Fruit fly (Drosophila melanogaster) whole organism, embryonic: ENCODE measurements around the gene CG15368.

Source experiments
- Blimp-1 ChIP-seq: fragments of 200-800 bp; sonication (Bioruptor generic); optimal IDR thresholded peaks from 3 replicates; lab custom pipeline; 2018; ENCODE audit warnings: missing biosample characterization, missing genetic modification characterization, mild to moderate bottlenecking, moderate library complexity, missing genetic modification reagents
- CG10366 ChIP-seq: fragments of 200-800 bp; sonication (Bioruptor generic); IDR thresholded peaks from 2 replicates; pipeline ENCODE4 v1.3.6; 2022; ENCODE audit warnings: missing biosample characterization, missing genetic modification characterization
- CG10431 ChIP-seq: fragments of 200-800 bp; sonication (Bioruptor generic); optimal IDR thresholded peaks from 3 replicates; lab custom pipeline; 2018; ENCODE audit warnings: missing biosample characterization, mild to moderate bottlenecking, missing genetic modification characterization
- CG12236 ChIP-seq: fragments of 200-800 bp; sonication (Bioruptor generic); optimal IDR thresholded peaks from 2 replicates; lab custom pipeline; 2016; ENCODE audit warnings: missing biosample characterization, missing genetic modification characterization
- CG12299 ChIP-seq: fragments of 200-800 bp; sonication (Bioruptor generic); optimal IDR thresholded peaks from 2 replicates; lab custom pipeline; 2018; ENCODE audit warnings: missing biosample characterization, mild to moderate bottlenecking, missing genetic modification characterization
- CG12659 ChIP-seq: fragments of 200-800 bp; sonication (Bioruptor generic); optimal IDR thresholded peaks from 3 replicates; lab custom pipeline; 2017; ENCODE audit warnings: mild to moderate bottlenecking, missing biosample characterization, missing genetic modification reagents, missing genetic modification characterization
- CG13296 ChIP-seq: fragments of 200-800 bp; sonication (Bioruptor generic); optimal IDR thresholded peaks from 3 replicates; lab custom pipeline; 2018; ENCODE audit warnings: missing biosample characterization, mild to moderate bottlenecking, missing genetic modification characterization
- CG13624 ChIP-seq: fragments of 200-800 bp; sonication (Bioruptor generic); optimal IDR thresholded peaks from 2 replicates; lab custom pipeline; 2016; ENCODE audit warnings: missing biosample characterization, missing genetic modification characterization
- CG14965 ChIP-seq: fragments of 200-800 bp; sonication (Bioruptor generic); optimal IDR thresholded peaks from 2 replicates; lab custom pipeline; 2016; ENCODE audit warnings: missing biosample characterization, missing genetic modification characterization, borderline replicate concordance
- CG1603 ChIP-seq: fragments of 200-800 bp; sonication (Bioruptor generic); optimal IDR thresholded peaks from 2 replicates; lab custom pipeline; 2019; ENCODE audit warnings: missing biosample characterization, mild to moderate bottlenecking, missing genetic modification characterization, moderate library complexity
- CG17186 ChIP-seq: fragments of 200-800 bp; sonication (Bioruptor generic); optimal IDR thresholded peaks from 3 replicates; lab custom pipeline; 2017; ENCODE audit warnings: missing biosample characterization, missing genetic modification reagents, missing genetic modification characterization
- CG1832 ChIP-seq: fragments of 200-800 bp; sonication (Bioruptor generic); optimal IDR thresholded peaks from 2 replicates; lab custom pipeline; 2017; ENCODE audit warnings: missing biosample characterization, mild to moderate bottlenecking, missing genetic modification characterization, inconsistent platforms
- CG18476 ChIP-seq: fragments of 200-800 bp; sonication (Bioruptor generic); optimal IDR thresholded peaks from 2 replicates; lab custom pipeline; 2016; ENCODE audit warnings: missing biosample characterization, mild to moderate bottlenecking, missing genetic modification characterization
- CG34224 ChIP-seq: fragments of 200-800 bp; sonication (Bioruptor generic); IDR thresholded peaks from 3 replicates; pipeline ENCODE4 v1.3.6; 2022; ENCODE audit warnings: missing biosample characterization, missing genetic modification characterization; ENCODE audit not compliant: partially characterized antibody
- CG3726 ChIP-seq: fragments of 200-800 bp; sonication (Bioruptor generic); IDR thresholded peaks from 3 replicates; pipeline ENCODE4, ENCODE4 v1.3.6; 2022; ENCODE audit warnings: missing biosample characterization, missing genetic modification characterization
- CG5953 ChIP-seq: fragments of 200-800 bp; sonication (Bioruptor generic); IDR thresholded peaks from 2 replicates; pipeline ENCODE4 v1.3.6; 2022; ENCODE audit warnings: missing biosample characterization, missing genetic modification characterization
- CG9876 ChIP-seq: fragments of 200-800 bp; sonication (Bioruptor generic); optimal IDR thresholded peaks from 2 replicates; lab custom pipeline; 2016; ENCODE audit warnings: missing biosample characterization, missing genetic modification characterization
- CG9932 ChIP-seq: fragments of 200-800 bp; sonication (Bioruptor generic); IDR thresholded peaks from 2 replicates; pipeline ENCODE4 v1.3.6; 2022; ENCODE audit warnings: missing biosample characterization, missing genetic modification characterization
- Chrac-16 ChIP-seq: fragments of 200-800 bp; sonication (Bioruptor generic); optimal IDR thresholded peaks from 3 replicates; lab custom pipeline; 2016; ENCODE audit warnings: missing biosample characterization, missing genetic modification characterization
- Dbx ChIP-seq: fragments of 200-800 bp; sonication (Bioruptor generic); IDR thresholded peaks from 3 replicates; pipeline ENCODE4 v1.3.6; 2022; ENCODE audit warnings: missing biosample characterization, missing genetic modification characterization
- Dref ChIP-seq: fragments of 200-800 bp; sonication (Bioruptor generic); IDR thresholded peaks from 2 replicates; pipeline ENCODE4 v1.3.6; 2022; ENCODE audit warnings: missing biosample characterization, missing genetic modification characterization
- E2f2 ChIP-seq: fragments of 200-800 bp; sonication (Bioruptor generic); IDR thresholded peaks from 2 replicates; pipeline ENCODE4 v1.3.6; 2022; ENCODE audit warnings: missing biosample characterization, missing genetic modification characterization
- Eip74EF ChIP-seq, 2 experiments: fragments of 200-800 bp in 1 of 2; fragments of >200 bp in 1 of 2; sonication (Bioruptor generic) in 1 of 2; optimal IDR thresholded peaks; 2 replicates each; lab custom pipeline; 2017 to 2019; ENCODE audit warnings: missing biosample characterization in 2 of 2, missing genetic modification characterization in 2 of 2, mild to moderate bottlenecking in 1 of 2, moderate library complexity in 1 of 2
- Gug ChIP-seq: fragments of 200-800 bp; sonication (Bioruptor generic); IDR thresholded peaks from 4 replicates; pipeline ENCODE4 v1.3.6; 2022; ENCODE audit warnings: missing biosample characterization, missing genetic modification characterization
- Lpt ChIP-seq: fragments of >200 bp; optimal IDR thresholded peaks from 2 replicates; lab custom pipeline; 2018; ENCODE audit warnings: missing biosample characterization, missing genetic modification characterization
- MBD-R2 ChIP-seq: fragments of 200-800 bp; sonication (Bioruptor generic); IDR thresholded peaks from 2 replicates; pipeline ENCODE4 v1.3.6; 2022; ENCODE audit warnings: missing biosample characterization, missing genetic modification characterization
- Med ChIP-seq: fragments of 200-800 bp; sonication (Bioruptor generic); peaks from one replicate; lab custom pipeline; 2016; ENCODE audit warnings: missing biosample characterization, missing genetic modification characterization, mild to moderate bottlenecking, inconsistent platforms, moderate library complexity
- Opbp ChIP-seq: fragments of 200-800 bp; sonication (Bioruptor generic); IDR thresholded peaks from 3 replicates; pipeline ENCODE4 v1.3.6; 2022; ENCODE audit warnings: missing biosample characterization, missing genetic modification characterization; ENCODE audit not compliant: partially characterized antibody
- Pdp1 ChIP-seq, 2 experiments: fragments of 200-800 bp; sonication (Bioruptor generic); optimal IDR thresholded peaks; 3 replicates each; lab custom pipeline; 2016; ENCODE audit warnings: missing biosample characterization in 2 of 2, missing genetic modification characterization in 2 of 2, mild to moderate bottlenecking in 1 of 2, moderate library complexity in 1 of 2
- Xrp1 ChIP-seq: fragments of 200-800 bp; sonication (Bioruptor generic); IDR thresholded peaks from 2 replicates; pipeline ENCODE4 v1.3.6; 2022; ENCODE audit warnings: missing biosample characterization, missing genetic modification characterization
- chinmo ChIP-seq: fragments of 200-800 bp; sonication (Bioruptor generic); IDR thresholded peaks from 4 replicates; pipeline ENCODE4 v1.3.6; 2022; ENCODE audit warnings: missing biosample characterization, missing genetic modification characterization; ENCODE audit not compliant: partially characterized antibody
- crol ChIP-seq: fragments of 200-800 bp; sonication (Bioruptor generic); IDR thresholded peaks from 2 replicates; pipeline ENCODE4 v1.3.6; 2022; ENCODE audit warnings: missing biosample characterization, missing genetic modification characterization
- emc ChIP-seq: fragments of 200-800 bp; sonication (Bioruptor generic); optimal IDR thresholded peaks from 2 replicates; lab custom pipeline; 2016; ENCODE audit warnings: missing biosample characterization, missing genetic modification characterization
- exex ChIP-seq: fragments of 200-800 bp; sonication (Bioruptor generic); optimal IDR thresholded peaks from 4 replicates; lab custom pipeline; 2018; ENCODE audit warnings: missing biosample characterization, mild to moderate bottlenecking, missing genetic modification characterization, moderate library complexity
- fru ChIP-seq: fragments of >200 bp; optimal IDR thresholded peaks from 2 replicates; lab custom pipeline; 2017
- gem ChIP-seq: fragments of 200-800 bp; sonication (Bioruptor generic); optimal IDR thresholded peaks from 2 replicates; lab custom pipeline; 2019; ENCODE audit warnings: missing biosample characterization, mild to moderate bottlenecking, missing genetic modification characterization, moderate library complexity
- grn ChIP-seq: fragments of 200-800 bp; sonication (Bioruptor generic); optimal IDR thresholded peaks from 3 replicates; lab custom pipeline; 2017; ENCODE audit warnings: missing biosample characterization, missing genetic modification characterization
- gsb-n ChIP-seq: fragments of 200-800 bp; sonication (Bioruptor generic); optimal IDR thresholded peaks from 3 replicates; lab custom pipeline; 2018; ENCODE audit warnings: missing biosample characterization, mild to moderate bottlenecking, missing genetic modification characterization
- lilli ChIP-seq: fragments of 200-800 bp; sonication (Bioruptor generic); optimal IDR thresholded peaks from 3 replicates; lab custom pipeline; 2016; ENCODE audit warnings: missing biosample characterization, missing genetic modification characterization
- onecut ChIP-seq: fragments of 200-800 bp; sonication (Bioruptor generic); IDR thresholded peaks from 2 replicates; pipeline ENCODE4 v1.3.6; 2022; ENCODE audit warnings: missing biosample characterization, missing genetic modification characterization
- pb ChIP-seq: fragments of 200-800 bp; sonication (Bioruptor generic); optimal IDR thresholded peaks from 3 replicates; lab custom pipeline; 2016; ENCODE audit warnings: missing biosample characterization, missing genetic modification characterization
- row ChIP-seq: fragments of 200-800 bp; sonication (Bioruptor generic); IDR thresholded peaks from 3 replicates; pipeline ENCODE4 v1.3.6; 2022; ENCODE audit warnings: missing biosample characterization, missing genetic modification characterization
- sd ChIP-seq: fragments of 200-800 bp; sonication (Bioruptor generic); optimal IDR thresholded peaks from 3 replicates; lab custom pipeline; 2018; ENCODE audit warnings: missing biosample characterization, mild to moderate bottlenecking, missing genetic modification characterization, moderate library complexity
- sima ChIP-seq: fragments of 200-800 bp; sonication (Bioruptor generic); optimal IDR thresholded peaks from 2 replicates; lab custom pipeline; 2016; ENCODE audit warnings: missing biosample characterization, missing genetic modification characterization
- unc-4 ChIP-seq: fragments of 200-800 bp; sonication (Bioruptor generic); IDR thresholded peaks from 2 replicates; pipeline ENCODE4 v1.3.6; 2022; ENCODE audit warnings: missing biosample characterization, missing genetic modification characterization; ENCODE audit not compliant: partially characterized antibody
- unpg ChIP-seq: fragments of 200-800 bp; sonication (Bioruptor generic); optimal IDR thresholded peaks from 3 replicates; lab custom pipeline; 2018; ENCODE audit warnings: missing biosample characterization, mild to moderate bottlenecking, missing genetic modification characterization, moderate library complexity
- usp ChIP-seq: fragments of >200 bp; optimal IDR thresholded peaks from 2 replicates; lab custom pipeline; 2017; ENCODE audit warnings: missing biosample characterization, missing genetic modification characterization
- wdn ChIP-seq: fragments of 200-800 bp; sonication (Bioruptor generic); IDR thresholded peaks from 2 replicates; pipeline ENCODE4 v1.3.6; 2022; ENCODE audit warnings: missing biosample characterization, missing genetic modification characterization

Gene CG15368

dm6 chrX:9223182-9223581 is 7.6 kb downstream of the CG15368 start, which contains the start of gene t (continued):
- peak; percentile 21 for TF ChIP-seq CG12659 (GFP tag; lab: Kevin White, UChicago)
- no peak for TF ChIP-seq gem (tag; lab: Kevin White, UChicago)
- peak; percentile 28; the same call in 1 of the 3 replicates for TF ChIP-seq row
- TF ChIP-seq CG34224 (GFP tag; lab: Robert Waterston, UW): peak; percentile 25; the same call in 1 of the 3 replicates
- TF ChIP-seq CG9932 (GFP tag; lab: Robert Waterston, UW): 0 out of 2 replicates have a peak, but pooled peaks have one; percentile 21
- TF ChIP-seq Med (GFP tag; lab: Kevin White, UChicago): peak; percentile 47
- TF ChIP-seq CG9876 (GFP tag; lab: Kevin White, UChicago): no peak
- peak; percentile 58 for TF ChIP-seq onecut (GFP tag; lab: Robert Waterston, UW)
- TF ChIP-seq unpg (GFP tag; lab: Kevin White, UChicago): peak; percentile 18
- no peak for TF ChIP-seq CG18476
- TF ChIP-seq wdn (GFP tag; lab: Robert Waterston, UW): 0 out of 2 replicates have a peak, but pooled peaks have one; percentile 13
- 0 out of 4 replicates have a peak, but pooled peaks have one; percentile 29 for TF ChIP-seq chinmo (GFP tag; lab: Robert Waterston, UW)

- TF ChIP-seq Blimp-1 (GFP tag; lab: Kevin White, UChicago): peak; percentile 90
- peak in 1 of 2 experiments; percentile 41 for TF ChIP-seq Pdp1 (GFP tag; optimal IDR thresholded peaks at IDR 0.05; lab: Kevin White, UChicago)
- peak; percentile 17; the same call in 1 of the 2 replicates for TF ChIP-seq crol (GFP tag; lab: Robert Waterston, UW)
- TF ChIP-seq CG12236 (GFP tag; lab: Kevin White, UChicago): no peak
These were observed 8.8 kb downstream of the CG15368 start for dm6 chrX:9224423-9224822.

- TF ChIP-seq gsb-n (tag; lab: Kevin White, UChicago) (no peak), CG13624 (GFP tag; lab: Kevin White, UChicago) (no peak), CG5953 (GFP tag; lab: Robert Waterston, UW) (no peak), Eip74EF (GFP tag; optimal IDR thresholded peaks at IDR 0.05; lab: Kevin White, UChicago) (no peak), Gug (no peak), lilli (GFP tag; lab: Kevin White, UChicago) (no peak), CG17186 (no peak), Lpt (no peak), grn (GFP tag; lab: Kevin White, UChicago) (no peak), Opbp (GFP tag; lab: Robert Waterston, UW) (no peak), sd (no peak), CG13296 (GFP tag; lab: Kevin White, UChicago) (no peak), CG10366 (no peak), fru (lab: Kevin White, UChicago) (no peak), sima (GFP tag; lab: Kevin White, UChicago) (no peak), exex (no peak), CG1832 (no peak), Med (GFP tag; lab: Kevin White, UChicago) (no peak), Chrac-16 (GFP tag; lab: Kevin White, UChicago) (no peak), Dref (no peak)
These were observed 9.6 kb downstream of the CG15368 start, which contains the start of gene CG15370 for dm6 chrX:9225137-9225536. CG15370 (plus strand) TSS chrX:9225437.

dm6 chrX:9226837-9227236 is 11.3 kb downstream of the CG15368 start, which contains the start of gene Gr8a:
Gr8a (plus strand) TSS chrX:9227137.
- TF ChIP-seq unc-4 (GFP tag; lab: Robert Waterston, UW): no peak
- TF ChIP-seq CG14965 (GFP tag; lab: Kevin White, UChicago): no peak
- no peak for TF ChIP-seq pb (GFP tag; lab: Kevin White, UChicago)
- no peak for TF ChIP-seq usp (GFP tag; lab: Kevin White, UChicago)
- TF ChIP-seq gem (tag; lab: Kevin White, UChicago): no peak
- TF ChIP-seq E2f2 (GFP tag; lab: Robert Waterston, UW): no peak
- TF ChIP-seq Xrp1: no peak
- no peak for TF ChIP-seq CG1603 (tag; lab: Kevin White, UChicago)
- no peak for TF ChIP-seq Dbx (GFP tag; lab: Robert Waterston, UW)
- TF ChIP-seq MBD-R2 (GFP tag; lab: Robert Waterston, UW): no peak
- TF ChIP-seq CG12299 (tag; lab: Kevin White, UChicago): no peak
- TF ChIP-seq CG3726 (GFP tag; lab: Robert Waterston, UW): no peak
- no peak for TF ChIP-seq emc (GFP tag; lab: Kevin White, UChicago)
- TF ChIP-seq Med (GFP tag; lab: Kevin White, UChicago): no peak
- no peak for TF ChIP-seq CG10431 (GFP tag; lab: Kevin White, UChicago)
